Worm (Caenorhabditis elegans): ENCODE results near the gene W02F12.4.

- no peak for TF ChIP-seq ceh-20 (GFP tag; IDR thresholded peaks at IDR 0.05)
- no peak for TF ChIP-seq egl-27 (tag; optimal IDR thresholded peaks at IDR 0.05)
- no peak for TF ChIP-seq snpc-4 (tag; optimal IDR thresholded peaks at IDR 0.05)
- TF ChIP-seq lir-3 (tag; optimal IDR thresholded peaks at IDR 0.05): no peak
- TF ChIP-seq ceh-82 (tag; optimal IDR thresholded peaks at IDR 0.05): no peak
- TF ChIP-seq nhr-6 (tag; optimal IDR thresholded peaks at IDR 0.05): no peak
- TF ChIP-seq aly-2 (tag; optimal IDR thresholded peaks at IDR 0.05): no peak
- no peak for TF ChIP-seq nhr-237 (tag; optimal IDR thresholded peaks at IDR 0.05)
- no peak for TF ChIP-seq pha-4 (GFP tag; IDR thresholded peaks at IDR 0.05)
- TF ChIP-seq pha-4 (tag; optimal IDR thresholded peaks at IDR 0.05): no peak
- no peak for TF ChIP-seq nhr-42 (GFP tag; IDR thresholded peaks at IDR 0.05)
These were observed 23.5 kb downstream of the W02F12.4 start for ce11 chrV:6683282-6683681.

All from whole organism, L4 larva.